Worm (Caenorhabditis elegans) whole organism, young adult: Measurements from ENCODE around the gene Y76B12C.6.

Experiments used
- B0019.2 ChIP-seq: fragments of 200-800 bp; sonication (Bioruptor generic); conservative IDR thresholded peaks from 2 replicates; pipeline ENCODE4 v1.3.6; 2022; ENCODE audit warnings: missing genetic modification reagents, missing genetic modification characterization, missing compliant biosample characterization
- B0035.1 ChIP-seq: sonication (generic microtip); optimal IDR thresholded peaks from 2 replicates; lab custom pipeline; 2016; ENCODE audit warnings: missing genetic modification characterization, mild to moderate bottlenecking, missing compliant biosample characterization, missing genotype, missing genetic modification reagents
- B0261.1 ChIP-seq: sonication (generic microtip); optimal IDR thresholded peaks from 2 replicates; lab custom pipeline; 2016; ENCODE audit warnings: mild to moderate bottlenecking, missing genetic modification characterization, moderate library complexity, missing compliant biosample characterization
- F22D6.2 ChIP-seq: sonication (generic microtip); optimal IDR thresholded peaks from 2 replicates; lab custom pipeline; 2016; ENCODE audit warnings: mild to moderate bottlenecking, missing genetic modification characterization, missing compliant biosample characterization
- F49E8.2 ChIP-seq: sonication (generic microtip); optimal IDR thresholded peaks from 3 replicates; lab custom pipeline; 2017; ENCODE audit warnings: missing genetic modification characterization, mild to moderate bottlenecking, missing compliant biosample characterization, antibody characterized with exemption, moderate library complexity; ENCODE audit not compliant: insufficient read depth
- F55B11.4 ChIP-seq: sonication (generic microtip); optimal IDR thresholded peaks from 2 replicates; lab custom pipeline; 2016; ENCODE audit warnings: missing compliant biosample characterization, missing genetic modification characterization, borderline replicate concordance; ENCODE audit not compliant: insufficient read depth
- F57C9.4 ChIP-seq: sonication (generic microtip); optimal IDR thresholded peaks from 2 replicates; lab custom pipeline; 2017; ENCODE audit warnings: mild to moderate bottlenecking, missing genetic modification characterization, missing compliant biosample characterization
- K12H6.12 ChIP-seq: fragments of 200-800 bp; sonication (Bioruptor generic); optimal IDR thresholded peaks from 2 replicates; lab custom pipeline; 2018; ENCODE audit warnings: mild to moderate bottlenecking, missing genetic modification characterization, missing compliant biosample characterization
- T26A5.8 ChIP-seq: sonication (generic microtip); optimal IDR thresholded peaks from 2 replicates; lab custom pipeline; 2016; ENCODE audit warnings: missing genetic modification characterization, missing compliant biosample characterization
- Y53F4B.3 ChIP-seq: fragments of 200-800 bp; sonication (Bioruptor generic); IDR thresholded peaks from 2 replicates; pipeline ENCODE4 v1.3.6; 2022; ENCODE audit warnings: missing genetic modification reagents, missing genetic modification characterization, missing compliant biosample characterization
- Y67H2A.10 ChIP-seq: fragments of 200-800 bp; sonication (Bioruptor generic); conservative IDR thresholded peaks from 2 replicates; pipeline ENCODE4 v1.3.6; 2022; ENCODE audit warnings: missing genetic modification reagents, missing genetic modification characterization, missing compliant biosample characterization
- Y79H2A.3 ChIP-seq: fragments of 200-800 bp; sonication (Bioruptor generic); conservative IDR thresholded peaks from 2 replicates; pipeline ENCODE4 v1.3.6; 2022; ENCODE audit warnings: missing genetic modification reagents, missing genetic modification characterization, missing compliant biosample characterization
- Y95B8A.8 ChIP-seq: fragments of 200-800 bp; sonication (Bioruptor generic); IDR thresholded peaks from 2 replicates; pipeline ENCODE4 v1.3.6; 2022; ENCODE audit warnings: missing genetic modification reagents, missing genetic modification characterization, missing compliant biosample characterization
- ZK185.1 ChIP-seq: sonication (generic microtip); optimal IDR thresholded peaks from 2 replicates; lab custom pipeline; 2016; ENCODE audit warnings: mild to moderate bottlenecking, missing genetic modification characterization, missing compliant biosample characterization; ENCODE audit not compliant: poor library complexity, severe bottlenecking
- aptf-2 ChIP-seq: fragments of 200-800 bp; sonication (Bioruptor generic); conservative IDR thresholded peaks from 2 replicates; pipeline ENCODE4 v1.3.6; 2022; ENCODE audit warnings: missing genetic modification reagents, missing genetic modification characterization, missing compliant biosample characterization
- aptf-3 ChIP-seq: fragments of 200-800 bp; sonication (Bioruptor generic); IDR thresholded peaks from 2 replicates; pipeline ENCODE4 v1.3.6; 2022; ENCODE audit warnings: missing genetic modification characterization, missing compliant biosample characterization
- athp-1 ChIP-seq: sonication (generic microtip); optimal IDR thresholded peaks from 2 replicates; lab custom pipeline; 2017; ENCODE audit warnings: mild to moderate bottlenecking, missing genetic modification characterization, missing compliant biosample characterization
- attf-3 ChIP-seq: fragments of 200-800 bp; sonication (Bioruptor generic); conservative IDR thresholded peaks from 2 replicates; pipeline ENCODE4 v1.3.6; 2022; ENCODE audit warnings: missing genetic modification reagents, missing genetic modification characterization, missing compliant biosample characterization
- attf-5 ChIP-seq: fragments of 200-800 bp; sonication (Bioruptor generic); optimal IDR thresholded peaks from 2 replicates; lab custom pipeline; 2018; ENCODE audit warnings: mild to moderate bottlenecking, missing genetic modification characterization, missing compliant biosample characterization
- bed-2 ChIP-seq: fragments of 200-800 bp; sonication (Bioruptor generic); IDR thresholded peaks from 2 replicates; pipeline ENCODE4 v1.3.6; 2022; ENCODE audit warnings: missing genetic modification reagents, missing genetic modification characterization, missing compliant biosample characterization
- ccch-3 ChIP-seq: fragments of 200-800 bp; sonication (Bioruptor generic); optimal IDR thresholded peaks from 2 replicates; lab custom pipeline; 2018; ENCODE audit warnings: mild to moderate bottlenecking, missing genetic modification characterization, missing compliant biosample characterization
- cebp-1 ChIP-seq, 2 experiments: fragments of 200-800 bp in 1 of 2; sonication (Bioruptor generic) in 1 of 2; sonication (generic microtip) in 1 of 2; IDR thresholded peaks in 1 of 2; optimal IDR thresholded peaks in 1 of 2; 2 replicates each; pipeline versions ENCODE4 v1.3.6 to Lab custom; 2017 to 2022; ENCODE audit warnings: missing compliant biosample characterization in 2 of 2, missing genetic modification characterization in 2 of 2, mild to moderate bottlenecking in 1 of 2, missing genetic modification reagents in 1 of 2, moderate library complexity in 1 of 2
- ceh-100 ChIP-seq: fragments of 200-800 bp; sonication (Bioruptor generic); IDR thresholded peaks from 2 replicates; pipeline ENCODE4 v1.3.6; 2022; ENCODE audit warnings: missing genetic modification reagents, missing genetic modification characterization, missing compliant biosample characterization
- ceh-40 ChIP-seq: fragments of 200-800 bp; sonication (Bioruptor generic); IDR thresholded peaks from 2 replicates; pipeline ENCODE4 v1.3.6; 2022; ENCODE audit warnings: missing genetic modification characterization, missing compliant biosample characterization
- ceh-79 ChIP-seq: sonication (generic microtip); optimal IDR thresholded peaks from 2 replicates; lab custom pipeline; 2017; ENCODE audit warnings: mild to moderate bottlenecking, missing genetic modification characterization, missing compliant biosample characterization
- ceh-91 ChIP-seq: fragments of 200-800 bp; sonication (Bioruptor generic); IDR thresholded peaks from 2 replicates; pipeline ENCODE4 v1.3.6; 2022; ENCODE audit warnings: missing genetic modification reagents, missing genetic modification characterization, missing compliant biosample characterization
- die-1 ChIP-seq: sonication (generic microtip); optimal IDR thresholded peaks from 2 replicates; lab custom pipeline; 2016; ENCODE audit warnings: missing genotype, mild to moderate bottlenecking, missing genetic modification characterization, missing compliant biosample characterization
- efl-1 ChIP-seq: fragments of 150-350 bp; optimal IDR thresholded peaks from 2 replicates; lab custom pipeline; 2014; ENCODE audit warnings: missing biosample characterization, missing genetic modification reagents, missing genetic modification characterization
- ekl-4 ChIP-seq: fragments of 200-800 bp; sonication (Bioruptor generic); IDR thresholded peaks from 2 replicates; pipeline ENCODE4 v1.3.6; 2022; ENCODE audit warnings: missing genetic modification reagents, missing genetic modification characterization, missing compliant biosample characterization
- ets-4 ChIP-seq: fragments of 200-800 bp; sonication (Bioruptor generic); optimal IDR thresholded peaks from 2 replicates; lab custom pipeline; 2018; ENCODE audit warnings: mild to moderate bottlenecking, missing genetic modification characterization, missing compliant biosample characterization
- fkh-3 ChIP-seq: sonication (generic microtip); optimal IDR thresholded peaks from 2 replicates; lab custom pipeline; 2016; ENCODE audit warnings: mild to moderate bottlenecking, missing genetic modification characterization, missing compliant biosample characterization
- him-1 ChIP-seq: sonication (generic microtip); optimal IDR thresholded peaks from 2 replicates; lab custom pipeline; 2016; ENCODE audit warnings: missing genotype, missing genetic modification reagents, missing genetic modification characterization, missing compliant biosample characterization
- hsf-1 ChIP-seq: fragments of 200-800 bp; sonication (Bioruptor generic); IDR thresholded peaks from 2 replicates; pipeline ENCODE4 v1.3.6; 2022; ENCODE audit warnings: missing genetic modification reagents, missing genetic modification characterization, missing compliant biosample characterization
- lin-35 ChIP-seq, 3 experiments: fragments of 150-350 bp in 2 of 3; sonication (generic microtip) in 1 of 3; optimal IDR thresholded peaks; 2 replicates each; lab custom pipeline; 2014 to 2018; ENCODE audit warnings: missing biosample characterization in 3 of 3, missing genetic modification characterization in 3 of 3, missing genetic modification reagents in 3 of 3
- lir-1 ChIP-seq: fragments of 200-800 bp; sonication (Bioruptor generic); conservative IDR thresholded peaks from 2 replicates; pipeline ENCODE4 v1.3.6; 2022; ENCODE audit warnings: missing genetic modification reagents, missing genetic modification characterization, missing compliant biosample characterization
- madf-10 ChIP-seq: sonication (generic microtip); optimal IDR thresholded peaks from 2 replicates; lab custom pipeline; 2016; ENCODE audit warnings: mild to moderate bottlenecking, missing genetic modification characterization, missing compliant biosample characterization
- madf-8 ChIP-seq: fragments of 200-800 bp; sonication (Bioruptor generic); conservative IDR thresholded peaks from 2 replicates; pipeline ENCODE4 v1.3.6; 2022; ENCODE audit warnings: missing genetic modification reagents, missing genetic modification characterization, missing compliant biosample characterization
- nfya-2 ChIP-seq: fragments of 200-800 bp; sonication (Bioruptor generic); IDR thresholded peaks from 2 replicates; pipeline ENCODE4 v1.3.6; 2022; ENCODE audit warnings: missing genetic modification reagents, missing genetic modification characterization, missing compliant biosample characterization
- nfyb-1 ChIP-seq: fragments of 200-800 bp; sonication (Bioruptor generic); IDR thresholded peaks from 2 replicates; pipeline ENCODE4 v1.3.6; 2022; ENCODE audit warnings: missing genetic modification reagents, missing genetic modification characterization, missing compliant biosample characterization
- nhr-179 ChIP-seq: sonication (generic microtip); optimal IDR thresholded peaks from 2 replicates; lab custom pipeline; 2016; ENCODE audit warnings: mild to moderate bottlenecking, missing genetic modification characterization, missing compliant biosample characterization
- nhr-80 ChIP-seq: sonication (generic microtip); optimal IDR thresholded peaks from 2 replicates; lab custom pipeline; 2016; ENCODE audit warnings: missing genetic modification characterization, missing compliant biosample characterization
- rec-8 ChIP-seq, 2 experiments: sonication (generic microtip); optimal IDR thresholded peaks; 2 replicates each; lab custom pipeline; 2016; ENCODE audit warnings: mild to moderate bottlenecking in 2 of 2, missing genetic modification characterization in 2 of 2, missing genetic modification reagents in 2 of 2, missing genotype in 2 of 2, missing biosample characterization in 1 of 2, missing compliant biosample characterization in 1 of 2, moderate library complexity in 1 of 2
- repo-1 ChIP-seq: sonication (generic microtip); optimal IDR thresholded peaks from 2 replicates; lab custom pipeline; 2017; ENCODE audit warnings: mild to moderate bottlenecking, missing genetic modification characterization, missing compliant biosample characterization
- snpc-1.1 ChIP-seq: sonication (generic microtip); optimal IDR thresholded peaks from 2 replicates; lab custom pipeline; 2017; ENCODE audit warnings: missing genetic modification characterization, mild to moderate bottlenecking, missing compliant biosample characterization, antibody characterized with exemption, moderate library complexity, missing genotype, missing genetic modification reagents; ENCODE audit not compliant: insufficient read depth
- unc-62 ChIP-seq: fragments of 150-350 bp; optimal IDR thresholded peaks from 2 replicates; lab custom pipeline; 2014; ENCODE audit warnings: missing biosample characterization, missing genetic modification reagents, missing genetic modification characterization
- zim-3 ChIP-seq: sonication (generic microtip); optimal IDR thresholded peaks from 2 replicates; lab custom pipeline; 2017; ENCODE audit warnings: mild to moderate bottlenecking, missing genetic modification characterization, moderate library complexity, missing compliant biosample characterization
- ztf-18 ChIP-seq: sonication (generic microtip); optimal IDR thresholded peaks from 2 replicates; lab custom pipeline; 2016; ENCODE audit warnings: missing genotype, mild to moderate bottlenecking, missing genetic modification characterization, missing compliant biosample characterization

The Y76B12C.6 gene

ce11 chrIV:2032946-2033411, 51.8 kb downstream of the Y76B12C.6 start, which contains the start of gene cpsf-1 (continued):
- TF ChIP-seq hsf-1 (no peak), athp-1 (tag; lab: Kevin White, UChicago) (peak; percentile 78), nhr-179 (tag; lab: Kevin White, UChicago) (no peak), Y53F4B.3 (no peak), ceh-79 (tag; lab: Kevin White, UChicago) (no peak), ccch-3 (GFP tag; lab: Kevin White, UChicago) (no peak), zim-3 (tag; lab: Kevin White, UChicago) (no peak), ZK185.1 (no peak), ztf-18 (tag; lab: Kevin White, UChicago) (peak; percentile 33), repo-1 (tag; lab: Kevin White, UChicago) (no peak), lin-35 (GFP tag; optimal IDR thresholded peaks at IDR 0.05; lab: Kevin White, UChicago) (peak in 1 of 3 experiments; percentile 74), nhr-80 (tag; lab: Kevin White, UChicago) (no peak), unc-62 (GFP tag; lab: Kevin White, UChicago) (no peak), efl-1 (GFP tag; lab: Kevin White, UChicago) (peak; percentile 23), nfyb-1 (GFP tag; lab: Robert Waterston, UW) (no peak), ceh-91 (GFP tag; lab: Robert Waterston, UW) (peak; percentile 57; the same call in 1 of the 2 replicates), B0261.1 (tag; lab: Kevin White, UChicago) (no peak), ekl-4 (GFP tag; lab: Robert Waterston, UW) (no peak), cebp-1 (GFP tag; IDR thresholded peaks at IDR 0.05; lab: Robert Waterston, UW) (no peak), cebp-1 (tag; optimal IDR thresholded peaks at IDR 0.05; lab: Kevin White, UChicago) (no peak), aptf-2 (GFP tag; lab: Robert Waterston, UW) (peak; percentile 73; the same call in 1 of the 2 replicates), nfya-2 (GFP tag; lab: Robert Waterston, UW) (no peak), attf-3 (peak; percentile 52; the same call in 1 of the 2 replicates), F57C9.4 (tag; lab: Kevin White, UChicago) (no peak), Y95B8A.8 (GFP tag; lab: Robert Waterston, UW) (no peak), F49E8.2 (tag; lab: Kevin White, UChicago) (peak; percentile 68), B0019.2 (GFP tag; lab: Robert Waterston, UW) (peak; percentile 22; the same call in 1 of the 2 replicates), attf-5 (GFP tag; lab: Kevin White, UChicago) (peak; percentile 96), snpc-1.1 (no peak), ceh-100 (GFP tag; lab: Robert Waterston, UW) (peak; percentile 98), die-1 (tag; lab: Kevin White, UChicago) (no peak), T26A5.8 (tag; lab: Kevin White, UChicago) (no peak), rec-8 (tag; optimal IDR thresholded peaks at IDR 0.05; lab: Kevin White, UChicago) (no peak), lir-1 (GFP tag; lab: Robert Waterston, UW) (peak; percentile 63; the same call in 1 of the 2 replicates), fkh-3 (tag; lab: Kevin White, UChicago) (no peak), F55B11.4 (no peak), K12H6.12 (peak; percentile 28), ceh-40 (GFP tag; lab: Robert Waterston, UW) (no peak), F22D6.2 (tag; lab: Kevin White, UChicago) (no peak), madf-8 (GFP tag; lab: Robert Waterston, UW) (no peak), madf-10 (tag; lab: Kevin White, UChicago) (peak; percentile 52), Y79H2A.3 (GFP tag; lab: Robert Waterston, UW) (no peak), aptf-3 (GFP tag; lab: Robert Waterston, UW) (no peak), him-1 (tag; lab: Kevin White, UChicago) (no peak), B0035.1 (no peak), ets-4 (GFP tag; lab: Kevin White, UChicago) (no peak), bed-2 (GFP tag; lab: Robert Waterston, UW) (0 out of 2 replicates have a peak, but pooled peaks have one; percentile 38), Y67H2A.10 (GFP tag; lab: Robert Waterston, UW) (no peak)
